Worm (Caenorhabditis elegans) whole organism, mixed stage, embryonic: ENCODE data around the gene K04A8.19.

ENCODE experiments used
- bed-3 ChIP-seq: fragments of 200-800 bp; sonication (Bioruptor generic); optimal IDR thresholded peaks from 3 replicates; lab custom pipeline; 2018; ENCODE audit warnings: mild to moderate bottlenecking, missing genetic modification characterization, moderate library complexity, missing compliant biosample characterization
- blmp-1 ChIP-seq: fragments of 150-350 bp; optimal IDR thresholded peaks from 2 replicates; lab custom pipeline; 2014; ENCODE audit warnings: missing biosample characterization, missing genetic modification characterization
- ceh-43 ChIP-seq: fragments of 200-800 bp; sonication (Bioruptor generic); optimal IDR thresholded peaks from 2 replicates; lab custom pipeline; 2018; ENCODE audit warnings: mild to moderate bottlenecking, missing genetic modification characterization, moderate library complexity, missing compliant biosample characterization
- ces-1 ChIP-seq: fragments of 150-350 bp; optimal IDR thresholded peaks from 2 replicates; lab custom pipeline; 2014; ENCODE audit warnings: missing biosample characterization, missing genetic modification reagents, missing genetic modification characterization
- lin-13 ChIP-seq: fragments of 150-350 bp; optimal IDR thresholded peaks from 2 replicates; lab custom pipeline; 2014; ENCODE audit warnings: missing biosample characterization, missing genetic modification characterization
- lsy-2 ChIP-seq: fragments of 150-350 bp; optimal IDR thresholded peaks from 2 replicates; lab custom pipeline; 2014; ENCODE audit warnings: missing biosample characterization, missing genetic modification characterization
- mep-1 ChIP-seq: fragments of 150-350 bp; optimal IDR thresholded peaks from 2 replicates; lab custom pipeline; 2017; ENCODE audit warnings: missing biosample characterization, missing genetic modification reagents, missing genetic modification characterization, inconsistent platforms
- nhr-12 ChIP-seq: fragments of 150-350 bp; optimal IDR thresholded peaks from 2 replicates; lab custom pipeline; 2014; ENCODE audit warnings: missing biosample characterization, missing genetic modification characterization
- nhr-237 ChIP-seq: fragments of 150-350 bp; optimal IDR thresholded peaks from 2 replicates; lab custom pipeline; 2014; ENCODE audit warnings: missing biosample characterization, missing genetic modification characterization
- nhr-28 ChIP-seq: fragments of 150-350 bp; optimal IDR thresholded peaks from 2 replicates; lab custom pipeline; 2014; ENCODE audit warnings: missing biosample characterization, missing genetic modification characterization
- snpc-4 ChIP-seq: fragments of 150-350 bp; optimal IDR thresholded peaks from 2 replicates; lab custom pipeline; 2014; ENCODE audit warnings: missing biosample characterization, missing genetic modification characterization
- unc-39 ChIP-seq: fragments of 150-350 bp; optimal IDR thresholded peaks from 2 replicates; lab custom pipeline; 2014; ENCODE audit warnings: missing biosample characterization, missing genetic modification characterization
- unc-62 ChIP-seq: fragments of 150-350 bp; optimal IDR thresholded peaks from 2 replicates; lab custom pipeline; 2014; ENCODE audit warnings: missing biosample characterization, missing genetic modification reagents, missing genetic modification characterization
- ztf-11 ChIP-seq: fragments of 150-350 bp; optimal IDR thresholded peaks from 2 replicates; lab custom pipeline; 2014; ENCODE audit warnings: missing biosample characterization, missing genetic modification characterization

- TF ChIP-seq snpc-4 (no peak), lin-13 (tag; lab: Kevin White, UChicago) (no peak), nhr-28 (no peak), nhr-12 (tag; lab: Kevin White, UChicago) (no peak), blmp-1 (tag; lab: Kevin White, UChicago) (no peak), ztf-11 (tag; lab: Kevin White, UChicago) (no peak), bed-3 (GFP tag; lab: Kevin White, UChicago) (no peak), ces-1 (GFP tag; lab: Kevin White, UChicago) (no peak), ceh-43 (GFP tag; lab: Kevin White, UChicago) (no peak), mep-1 (tag; lab: Kevin White, UChicago) (no peak), unc-39 (tag; lab: Kevin White, UChicago) (no peak), lsy-2 (no peak), unc-62 (GFP tag; lab: Kevin White, UChicago) (no peak), nhr-237 (tag; lab: Kevin White, UChicago) (no peak)
Measured at ce11 chrV:6511121-6511520, 43.1 kb downstream of the K04A8.19 start, which contains the start of gene ubh-1.
